Worm (Caenorhabditis elegans) whole organism, young adult: ENCODE measurements around the gene gpx-6.

Source experiments
- C17E4.6 ChIP-seq: fragments of 200-800 bp; sonication (Bioruptor generic); IDR thresholded peaks from 2 replicates; pipeline ENCODE4 v1.3.6; 2022; ENCODE audit warnings: missing genetic modification reagents, missing genetic modification characterization, missing compliant biosample characterization
- Y53F4B.3 ChIP-seq: fragments of 200-800 bp; sonication (Bioruptor generic); IDR thresholded peaks from 2 replicates; pipeline ENCODE4 v1.3.6; 2022; ENCODE audit warnings: missing genetic modification reagents, missing genetic modification characterization, missing compliant biosample characterization
- ets-4 ChIP-seq: fragments of 200-800 bp; sonication (Bioruptor generic); optimal IDR thresholded peaks from 2 replicates; lab custom pipeline; 2018; ENCODE audit warnings: mild to moderate bottlenecking, missing genetic modification characterization, missing compliant biosample characterization
- sptf-2 ChIP-seq: fragments of 200-800 bp; sonication (Bioruptor generic); optimal IDR thresholded peaks from 2 replicates; lab custom pipeline; 2018; ENCODE audit warnings: mild to moderate bottlenecking, missing genetic modification characterization, missing compliant biosample characterization

- TF ChIP-seq C17E4.6 (GFP tag; lab: Robert Waterston, UW), result no peak
- no peak for TF ChIP-seq sptf-2 (GFP tag; lab: Kevin White, UChicago)
- TF ChIP-seq ets-4 (GFP tag; lab: Kevin White, UChicago), result no peak
- TF ChIP-seq Y53F4B.3 (GFP tag; lab: Robert Waterston, UW), result no peak
These were observed 39.4 kb upstream of the gpx-6 start for ce11 chrIV:8182566-8182965.
